Worm (Caenorhabditis elegans): Measurements from ENCODE around the gene Y59E1A.4.

DNA sequence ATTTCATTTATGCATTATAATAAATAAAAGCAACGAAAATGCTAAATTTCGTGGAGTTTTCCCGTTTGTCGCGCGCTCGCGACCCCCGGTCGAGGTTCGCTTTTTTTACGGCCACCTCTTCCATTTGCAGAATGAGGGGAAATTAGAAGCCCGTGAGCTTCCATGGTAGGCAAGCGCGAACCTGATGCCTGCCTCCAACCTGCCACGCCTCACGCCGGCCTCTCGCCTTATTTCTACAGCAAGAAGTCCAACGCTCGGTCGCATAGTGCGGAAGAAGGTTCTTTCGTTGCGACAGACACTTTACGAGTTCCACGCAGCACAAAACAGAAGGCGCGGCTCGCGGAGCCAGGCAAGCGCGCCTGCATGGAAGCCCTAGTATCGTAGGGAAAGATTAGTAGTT is 31.9 kb upstream of the Y59E1A.4 start:
- TF ChIP-seq snpc-4 (tag; optimal IDR thresholded peaks at IDR 0.05) (no peak), mdl-1 (tag; optimal IDR thresholded peaks at IDR 0.05) (no peak), nfya-1 (tag; optimal IDR thresholded peaks at IDR 0.05; ENCODE audit: insufficient read depth) (no peak), nhr-12 (tag; optimal IDR thresholded peaks at IDR 0.05) (no peak), nhr-237 (tag; optimal IDR thresholded peaks at IDR 0.05) (no peak), elt-3 (tag; optimal IDR thresholded peaks at IDR 0.05) (no peak), unc-62 (GFP tag; optimal IDR thresholded peaks at IDR 0.05) (no peak), egl-27 (tag; optimal IDR thresholded peaks at IDR 0.05) (no peak), ceh-9 (tag; optimal IDR thresholded peaks at IDR 0.05) (no peak), nhr-28 (tag; optimal IDR thresholded peaks at IDR 0.05) (no peak), nhr-76 (tag; optimal IDR thresholded peaks at IDR 0.05) (no peak), pha-4 (tag; optimal IDR thresholded peaks at IDR 0.05) (no peak), elt-2 (tag; optimal IDR thresholded peaks at IDR 0.05) (no peak)
